Fruit fly (Drosophila melanogaster): Measurements from ENCODE around the gene CadN.

The CadN gene

DNA sequence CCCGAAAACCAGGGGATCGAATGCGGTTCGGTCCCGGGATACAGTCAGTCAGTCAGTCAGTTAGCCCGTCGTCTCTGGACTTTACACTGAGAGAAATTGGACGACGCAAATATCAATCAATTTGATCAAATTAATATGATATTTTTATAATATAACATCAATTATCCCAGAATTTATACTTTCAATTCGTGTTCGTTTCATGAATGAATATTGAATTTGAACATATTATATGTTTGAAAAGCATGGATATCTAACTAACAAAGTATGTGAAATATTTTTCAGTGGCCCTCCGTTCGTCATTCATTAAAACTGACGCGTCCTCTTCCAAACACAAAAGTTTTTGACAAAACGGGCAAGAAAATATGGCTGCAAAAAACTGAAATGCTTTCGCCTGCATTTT, 3.8 kb upstream of the CadN start:
- TF ChIP-seq CG8319 (GFP tag; optimal IDR thresholded peaks at IDR 0.05) (no peak), CG3919 (GFP tag; optimal IDR thresholded peaks at IDR 0.05) (peak; percentile 49), CG10669 (GFP tag; optimal IDR thresholded peaks at IDR 0.05) (no peak), CG9139 (GFP tag; optimal IDR thresholded peaks at IDR 0.05) (no peak), Lpt (GFP tag; optimal IDR thresholded peaks at IDR 0.05) (no peak), dac (GFP tag; optimal IDR thresholded peaks at IDR 0.05) (no peak), CG11902 (GFP tag; optimal IDR thresholded peaks at IDR 0.05) (peak; percentile 25), dsx (GFP tag; optimal IDR thresholded peaks at IDR 0.05; ENCODE audit: poor library complexity, severe bottlenecking) (no peak), net (GFP tag; optimal IDR thresholded peaks at IDR 0.05) (peak; percentile 21), acj6 (GFP tag; optimal IDR thresholded peaks at IDR 0.05) (peak; percentile 32), svp (GFP tag) (peak; percentile 87), CG11762 (GFP tag; optimal IDR thresholded peaks at IDR 0.05; ENCODE audit: insufficient read depth) (no peak), Blimp-1 (GFP tag; optimal IDR thresholded peaks at IDR 0.05) (peak; percentile 16), esn (GFP tag; optimal IDR thresholded peaks at IDR 0.05) (peak; percentile 80), CG32006 (GFP tag; optimal IDR thresholded peaks at IDR 0.05) (peak; percentile 60), Eip75B (GFP tag; optimal IDR thresholded peaks at IDR 0.05) (peak; percentile 10), CG31627 (GFP tag; optimal IDR thresholded peaks at IDR 0.05) (peak; percentile 52), CG6808 (GFP tag; optimal IDR thresholded peaks at IDR 0.05) (no peak), CG6163 (GFP tag; IDR thresholded peaks at IDR 0.05) (0 out of 3 replicates have a peak, but pooled peaks have one; percentile 15), Gug (GFP tag; IDR thresholded peaks at IDR 0.05) (no peak), spab (GFP tag; optimal IDR thresholded peaks at IDR 0.05) (no peak), eg (GFP tag; IDR thresholded peaks at IDR 0.05) (no peak), CG6276 (GFP tag; optimal IDR thresholded peaks at IDR 0.05) (no peak), achi (GFP tag; optimal IDR thresholded peaks at IDR 0.05) (peak; percentile 53), Hr38 (GFP tag; optimal IDR thresholded peaks at IDR 0.05) (no peak), CG3032 (tag; optimal IDR thresholded peaks at IDR 0.05) (no peak), Sox102F (GFP tag; optimal IDR thresholded peaks at IDR 0.05) (peak; percentile 61), Sox15 (GFP tag; optimal IDR thresholded peaks at IDR 0.05) (no peak), salr (GFP tag; optimal IDR thresholded peaks at IDR 0.05) (no peak), lz (GFP tag; optimal IDR thresholded peaks at IDR 0.05) (peak; percentile 63), Hr39 (GFP tag; optimal IDR thresholded peaks at IDR 0.05) (peak; percentile 52), ss (GFP tag; optimal IDR thresholded peaks at IDR 0.05) (no peak), fd85E (GFP tag; optimal IDR thresholded peaks at IDR 0.05) (no peak), CG6854 (GFP tag; optimal IDR thresholded peaks at IDR 0.05) (no peak), Ets21C (GFP tag; optimal IDR thresholded peaks at IDR 0.05) (peak; percentile 18), vri (GFP tag; optimal IDR thresholded peaks at IDR 0.05) (peak; percentile 23), CG15336 (GFP tag; IDR thresholded peaks at IDR 0.05) (no peak), Eip93F (GFP tag; optimal IDR thresholded peaks at IDR 0.05) (peak; percentile 2), CG8119 (GFP tag; IDR thresholded peaks at IDR 0.05) (no peak), CG1621 (tag; optimal IDR thresholded peaks at IDR 0.05) (no peak), CG6792 (GFP tag; optimal IDR thresholded peaks at IDR 0.05) (peak; percentile 43), Smox (GFP tag; optimal IDR thresholded peaks at IDR 0.05) (peak; percentile 74), CG16779 (tag; optimal IDR thresholded peaks at IDR 0.05) (no peak), Hr4 (GFP tag; optimal IDR thresholded peaks at IDR 0.05) (peak; percentile 0), CG7368 (GFP tag; optimal IDR thresholded peaks at IDR 0.05) (no peak), Eip78C (GFP tag) (peak; percentile 80), Met (GFP tag; optimal IDR thresholded peaks at IDR 0.05) (peak; percentile 59), CG4318 (GFP tag; optimal IDR thresholded peaks at IDR 0.05) (no peak), CG34406 (GFP tag; optimal IDR thresholded peaks at IDR 0.05) (peak; percentile 50), Sox14 (GFP tag; optimal IDR thresholded peaks at IDR 0.05) (peak; percentile 22), CG11294 (GFP tag; IDR thresholded peaks at IDR 0.05) (no peak), CG8632 (GFP tag; optimal IDR thresholded peaks at IDR 0.05) (peak; percentile 39), Ets96B (tag; optimal IDR thresholded peaks at IDR 0.05) (no peak)

Data from whole organism, prepupa.